Fruit fly (Drosophila melanogaster) whole organism, embryonic: ENCODE data around the gene spn-F.

ENCODE experiments used
- CG11247 ChIP-seq: fragments of 200-800 bp; sonication (Bioruptor generic); IDR thresholded peaks from 2 replicates; pipeline ENCODE4 v1.3.6; 2022; ENCODE audit warnings: missing biosample characterization, missing genetic modification characterization
- MTF-1 ChIP-seq: fragments of 200-800 bp; sonication (Bioruptor generic); optimal IDR thresholded peaks from 2 replicates; lab custom pipeline; 2018; ENCODE audit warnings: missing biosample characterization, mild to moderate bottlenecking, missing genetic modification characterization, borderline replicate concordance
- nau ChIP-seq: fragments of 200-800 bp; sonication (Bioruptor generic); optimal IDR thresholded peaks from 3 replicates; lab custom pipeline; 2017; ENCODE audit warnings: missing biosample characterization, mild to moderate bottlenecking, missing genetic modification characterization, missing genetic modification reagents

dm6 chr3R:31265430-31265829, 10.5 kb downstream of the spn-F start, which contains the start of gene ppk24:
- no peak for TF ChIP-seq nau
- no peak for TF ChIP-seq MTF-1 (GFP tag; lab: Kevin White, UChicago)
- no peak for TF ChIP-seq CG11247 (GFP tag; lab: Robert Waterston, UW)
